Fruit fly (Drosophila melanogaster) whole organism, embryonic: Measurements from ENCODE around the gene Ids.
A peak's percentile ranks its signal among the peaks of the same experiment; 100 is the strongest.

ENCODE experiments used
- Blimp-1 ChIP-seq: fragments of 200-800 bp; sonication (Bioruptor generic); optimal IDR thresholded peaks from 3 replicates; lab custom pipeline; 2018; ENCODE audit warnings: missing biosample characterization, missing genetic modification characterization, mild to moderate bottlenecking, moderate library complexity, missing genetic modification reagents
- CG10979 ChIP-seq: fragments of 200-800 bp; sonication (Bioruptor generic); optimal IDR thresholded peaks from 2 replicates; lab custom pipeline; 2018; ENCODE audit warnings: missing biosample characterization, mild to moderate bottlenecking, missing genetic modification characterization, moderate library complexity
- CG11723 ChIP-seq: fragments of 200-800 bp; sonication (Bioruptor generic); optimal IDR thresholded peaks from 2 replicates; lab custom pipeline; 2017; ENCODE audit warnings: missing biosample characterization, mild to moderate bottlenecking, missing genetic modification characterization
- CG12104 ChIP-seq: fragments of 200-800 bp; sonication (Bioruptor generic); optimal IDR thresholded peaks from 3 replicates; lab custom pipeline; 2016; ENCODE audit warnings: missing biosample characterization, missing genetic modification characterization
- CG14014 ChIP-seq: fragments of 200-800 bp; sonication (Bioruptor generic); IDR thresholded peaks from 2 replicates; pipeline ENCODE4 v1.3.6; 2022; ENCODE audit warnings: missing biosample characterization, missing genetic modification characterization
- CG15479 ChIP-seq: fragments of 200-800 bp; sonication (Bioruptor generic); optimal IDR thresholded peaks from 3 replicates; lab custom pipeline; 2019; ENCODE audit warnings: missing biosample characterization, mild to moderate bottlenecking, missing genetic modification characterization, moderate library complexity
- CG1603 ChIP-seq: fragments of 200-800 bp; sonication (Bioruptor generic); optimal IDR thresholded peaks from 2 replicates; lab custom pipeline; 2019; ENCODE audit warnings: missing biosample characterization, mild to moderate bottlenecking, missing genetic modification characterization, moderate library complexity
- CG17829 ChIP-seq: fragments of 200-800 bp; optimal IDR thresholded peaks from 2 replicates; lab custom pipeline; 2019; ENCODE audit warnings: missing biosample characterization, mild to moderate bottlenecking, missing genetic modification characterization, moderate library complexity
- CG18262 ChIP-seq: fragments of 200-800 bp; optimal IDR thresholded peaks from 3 replicates; lab custom pipeline; 2019; ENCODE audit warnings: missing biosample characterization, mild to moderate bottlenecking, missing genetic modification characterization, moderate library complexity
- CG1832 ChIP-seq: fragments of 200-800 bp; sonication (Bioruptor generic); optimal IDR thresholded peaks from 2 replicates; lab custom pipeline; 2017; ENCODE audit warnings: missing biosample characterization, mild to moderate bottlenecking, missing genetic modification characterization, inconsistent platforms
- CG2712 ChIP-seq: fragments of 200-800 bp; optimal IDR thresholded peaks from 3 replicates; lab custom pipeline; 2019; ENCODE audit warnings: missing biosample characterization, mild to moderate bottlenecking, missing genetic modification characterization, moderate library complexity
- CG31224 ChIP-seq: fragments of 200-800 bp; sonication (Bioruptor generic); IDR thresholded peaks from 2 replicates; pipeline ENCODE4 v1.3.6; 2022; ENCODE audit warnings: missing biosample characterization, missing genetic modification characterization
- CG31441 ChIP-seq: fragments of 200-800 bp; sonication (Bioruptor generic); IDR thresholded peaks from 2 replicates; pipeline ENCODE4 v1.3.6; 2022; ENCODE audit warnings: missing biosample characterization, missing genetic modification characterization
- CG3163 ChIP-seq: fragments of 200-800 bp; sonication (Bioruptor generic); optimal IDR thresholded peaks from 3 replicates; lab custom pipeline; 2016; ENCODE audit warnings: missing biosample characterization, missing genetic modification characterization
- CG4360 ChIP-seq: fragments of 200-800 bp; sonication (Bioruptor generic); IDR thresholded peaks from 2 replicates; pipeline ENCODE4 v1.3.6; 2022; ENCODE audit warnings: missing biosample characterization, missing genetic modification characterization
- CG4424 ChIP-seq: fragments of 200-800 bp; sonication (Bioruptor generic); optimal IDR thresholded peaks from 3 replicates; lab custom pipeline; 2016; ENCODE audit warnings: missing biosample characterization, missing genetic modification characterization
- CG4707 ChIP-seq: fragments of 200-800 bp; sonication (Bioruptor generic); optimal IDR thresholded peaks from 2 replicates; lab custom pipeline; 2018; ENCODE audit warnings: missing biosample characterization, mild to moderate bottlenecking, missing genetic modification characterization, moderate library complexity
- CG6272 ChIP-seq: fragments of 200-800 bp; sonication (Bioruptor generic); IDR thresholded peaks from 2 replicates; pipeline ENCODE4 v1.3.6; 2022; ENCODE audit warnings: missing biosample characterization, missing genetic modification characterization
- CG6689 ChIP-seq: fragments of 200-800 bp; sonication (Bioruptor generic); IDR thresholded peaks from 2 replicates; pipeline ENCODE4 v1.3.6; 2022; ENCODE audit warnings: missing biosample characterization, missing genetic modification characterization
- CG7271 ChIP-seq: fragments of 200-800 bp; sonication (Bioruptor generic); optimal IDR thresholded peaks from 2 replicates; lab custom pipeline; 2018; ENCODE audit warnings: missing biosample characterization, mild to moderate bottlenecking, missing genetic modification characterization, moderate library complexity
- CG8478 ChIP-seq: fragments of >200 bp; optimal IDR thresholded peaks from 2 replicates; lab custom pipeline; 2018
- E2f1 ChIP-seq: fragments of 200-800 bp; sonication (Bioruptor generic); IDR thresholded peaks from 2 replicates; pipeline ENCODE4 v1.3.6; 2022; ENCODE audit warnings: missing biosample characterization, missing genetic modification characterization
- HLH4C ChIP-seq: fragments of 200-800 bp; sonication (Bioruptor generic); IDR thresholded peaks from 3 replicates; pipeline ENCODE4 v1.3.6; 2022; ENCODE audit warnings: missing biosample characterization, missing genetic modification characterization; ENCODE audit not compliant: partially characterized antibody
- Hmr ChIP-seq: fragments of 200-800 bp; sonication (Bioruptor generic); optimal IDR thresholded peaks from 3 replicates; lab custom pipeline; 2017; ENCODE audit warnings: mild to moderate bottlenecking, missing biosample characterization, missing genetic modification reagents, missing genetic modification characterization
- Med ChIP-seq: fragments of 200-800 bp; sonication (Bioruptor generic); peaks from one replicate; lab custom pipeline; 2016; ENCODE audit warnings: missing biosample characterization, missing genetic modification characterization, mild to moderate bottlenecking, inconsistent platforms, moderate library complexity
- PHDP ChIP-seq: fragments of 200-800 bp; sonication (Bioruptor generic); optimal IDR thresholded peaks from 3 replicates; lab custom pipeline; 2018; ENCODE audit warnings: missing biosample characterization, mild to moderate bottlenecking, missing genetic modification characterization, moderate library complexity
- chinmo ChIP-seq: fragments of 200-800 bp; sonication (Bioruptor generic); IDR thresholded peaks from 4 replicates; pipeline ENCODE4 v1.3.6; 2022; ENCODE audit warnings: missing biosample characterization, missing genetic modification characterization; ENCODE audit not compliant: partially characterized antibody
- crol ChIP-seq: fragments of 200-800 bp; sonication (Bioruptor generic); IDR thresholded peaks from 2 replicates; pipeline ENCODE4 v1.3.6; 2022; ENCODE audit warnings: missing biosample characterization, missing genetic modification characterization
- dati ChIP-seq: fragments of 200-800 bp; sonication (Bioruptor generic); IDR thresholded peaks from 2 replicates; pipeline ENCODE4 v1.3.6; 2022; ENCODE audit warnings: missing biosample characterization, missing genetic modification characterization
- dmrt11E ChIP-seq: fragments of 200-800 bp; sonication (Bioruptor generic); optimal IDR thresholded peaks from 3 replicates; lab custom pipeline; 2018; ENCODE audit warnings: missing biosample characterization, mild to moderate bottlenecking, missing genetic modification characterization, moderate library complexity
- eve ChIP-seq, 2 experiments: fragments of >200 bp; optimal IDR thresholded peaks; 2 replicates each; lab custom pipeline; 2017; ENCODE audit warnings: missing biosample characterization in 2 of 2, missing genetic modification characterization in 2 of 2
- gce ChIP-seq: fragments of 200-800 bp; sonication (Bioruptor generic); IDR thresholded peaks from 3 replicates; pipeline ENCODE4 v1.3.6; 2022; ENCODE audit warnings: missing biosample characterization, missing genetic modification characterization
- gem ChIP-seq: fragments of 200-800 bp; sonication (Bioruptor generic); optimal IDR thresholded peaks from 2 replicates; lab custom pipeline; 2019; ENCODE audit warnings: missing biosample characterization, mild to moderate bottlenecking, missing genetic modification characterization, moderate library complexity
- grau ChIP-seq: fragments of 200-800 bp; optimal IDR thresholded peaks from 3 replicates; lab custom pipeline; 2019; ENCODE audit warnings: missing biosample characterization, mild to moderate bottlenecking, missing genetic modification characterization, moderate library complexity
- ham ChIP-seq: fragments of 200-800 bp; sonication (Bioruptor generic); IDR thresholded peaks from 2 replicates; pipeline ENCODE4 v1.3.6; 2022; ENCODE audit warnings: missing biosample characterization, missing genetic modification characterization
- insv ChIP-seq, 2 experiments: fragments of 200-800 bp; sonication (Bioruptor generic); optimal IDR thresholded peaks; 3 replicates each; lab custom pipeline; 2016 to 2018; ENCODE audit warnings: missing biosample characterization in 2 of 2, missing genetic modification characterization in 2 of 2
- kni ChIP-seq: fragments of 200-800 bp; sonication (Bioruptor generic); optimal IDR thresholded peaks from 3 replicates; lab custom pipeline; 2017; ENCODE audit warnings: mild to moderate bottlenecking, missing biosample characterization, missing genetic modification reagents, missing genetic modification characterization
- nau ChIP-seq: fragments of 200-800 bp; sonication (Bioruptor generic); optimal IDR thresholded peaks from 3 replicates; lab custom pipeline; 2017; ENCODE audit warnings: missing biosample characterization, mild to moderate bottlenecking, missing genetic modification characterization, missing genetic modification reagents
- nmo ChIP-seq: fragments of 200-800 bp; sonication (Bioruptor generic); optimal IDR thresholded peaks from 2 replicates; lab custom pipeline; 2018; ENCODE audit warnings: missing biosample characterization, mild to moderate bottlenecking, missing genetic modification characterization, moderate library complexity
- nom ChIP-seq: fragments of 200-800 bp; sonication (Bioruptor generic); optimal IDR thresholded peaks from 2 replicates; lab custom pipeline; 2017; ENCODE audit warnings: missing biosample characterization, missing genetic modification characterization, mild to moderate bottlenecking, moderate library complexity, missing genetic modification reagents
- phol ChIP-seq: fragments of 200-800 bp; sonication (Bioruptor generic); optimal IDR thresholded peaks from 3 replicates; lab custom pipeline; 2018; ENCODE audit warnings: missing biosample characterization, mild to moderate bottlenecking, missing genetic modification characterization, moderate library complexity
- sd ChIP-seq: fragments of 200-800 bp; sonication (Bioruptor generic); optimal IDR thresholded peaks from 3 replicates; lab custom pipeline; 2018; ENCODE audit warnings: missing biosample characterization, mild to moderate bottlenecking, missing genetic modification characterization, moderate library complexity
- sens ChIP-seq: fragments of 200-800 bp; sonication (Bioruptor generic); peaks from one replicate; lab custom pipeline; 2016; ENCODE audit warnings: missing biosample characterization, missing genetic modification characterization
- sna ChIP-seq: fragments of 200-800 bp; sonication (Bioruptor generic); IDR thresholded peaks from 2 replicates; pipeline ENCODE4 v1.3.6; 2022; ENCODE audit warnings: missing biosample characterization, missing genetic modification characterization; ENCODE audit not compliant: partially characterized antibody
- vvl ChIP-seq: fragments of 200-800 bp; sonication (Bioruptor generic); IDR thresholded peaks from 2 replicates; pipeline ENCODE4 v1.3.6; 2022; ENCODE audit warnings: missing biosample characterization, missing genetic modification characterization
- zen ChIP-seq: fragments of 200-800 bp; sonication (Bioruptor generic); optimal IDR thresholded peaks from 3 replicates; lab custom pipeline; 2018; ENCODE audit warnings: missing biosample characterization, mild to moderate bottlenecking, missing genetic modification characterization, moderate library complexity

Gene Ids

DNA sequence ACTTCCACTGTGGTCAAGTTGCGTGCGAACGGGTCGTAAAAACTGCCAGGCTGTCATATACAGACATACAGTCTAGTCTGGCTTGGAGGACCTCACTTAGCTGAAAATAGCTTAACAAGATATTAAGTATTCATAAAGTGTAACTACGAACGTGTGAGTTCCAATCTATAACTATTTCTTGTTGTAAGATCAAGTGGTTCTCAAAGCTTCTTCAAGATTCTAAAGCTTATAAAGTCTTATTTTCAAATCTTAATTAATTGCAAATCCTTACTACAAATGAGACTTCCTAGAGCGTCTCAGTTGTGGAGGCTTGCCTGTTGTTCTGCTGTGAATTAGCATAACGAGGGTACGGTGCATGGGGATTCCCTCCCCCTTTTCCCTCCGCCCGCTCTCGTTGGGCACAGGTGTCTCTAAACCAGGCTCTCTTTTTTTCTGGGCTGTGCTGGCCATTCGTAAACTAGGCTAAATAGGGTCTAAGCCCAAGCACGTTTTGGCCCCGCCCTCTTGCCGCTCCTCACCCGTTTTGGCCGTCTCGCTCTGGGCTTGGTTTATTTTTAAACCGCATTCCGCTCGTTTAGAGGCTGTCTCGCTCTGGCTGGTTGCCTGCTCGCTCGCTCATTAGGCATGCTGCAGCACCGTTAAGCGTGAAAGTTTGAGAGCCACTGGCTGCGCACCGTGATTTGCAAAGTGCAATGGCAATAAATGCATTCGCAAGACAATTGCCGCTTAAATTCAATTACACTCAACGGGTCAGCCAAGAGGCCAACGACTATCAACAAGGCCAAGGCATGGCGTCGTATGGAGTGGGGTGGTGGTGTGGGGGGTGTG lies 39.8 kb upstream of the Ids start (continued):
- TF ChIP-seq CG7271 (no peak), chinmo (GFP tag; lab: Robert Waterston, UW) (peak; percentile 77; the same call in 2 of the 4 replicates), sd (peak; percentile 97), CG4360 (GFP tag; lab: Robert Waterston, UW) (peak; percentile 19; the same call in 1 of the 2 replicates), vvl (GFP tag; lab: Robert Waterston, UW) (0 out of 2 replicates have a peak, but pooled peaks have one; percentile 7), HLH4C (0 out of 3 replicates have a peak, but pooled peaks have one; percentile 29), CG1832 (GFP tag; lab: Kevin White, UChicago) (no peak), Med (GFP tag; lab: Kevin White, UChicago) (peak; percentile 66), dmrt11E (tag; lab: Kevin White, UChicago) (no peak), CG8478 (no peak), sens (peak; percentile 52), kni (GFP tag; lab: Kevin White, UChicago) (peak; percentile 29), crol (GFP tag; lab: Robert Waterston, UW) (peak; percentile 78), grau (tag; lab: Kevin White, UChicago) (peak; percentile 34), CG4707 (no peak), nom (GFP tag; lab: Kevin White, UChicago) (peak; percentile 31)

DNA sequence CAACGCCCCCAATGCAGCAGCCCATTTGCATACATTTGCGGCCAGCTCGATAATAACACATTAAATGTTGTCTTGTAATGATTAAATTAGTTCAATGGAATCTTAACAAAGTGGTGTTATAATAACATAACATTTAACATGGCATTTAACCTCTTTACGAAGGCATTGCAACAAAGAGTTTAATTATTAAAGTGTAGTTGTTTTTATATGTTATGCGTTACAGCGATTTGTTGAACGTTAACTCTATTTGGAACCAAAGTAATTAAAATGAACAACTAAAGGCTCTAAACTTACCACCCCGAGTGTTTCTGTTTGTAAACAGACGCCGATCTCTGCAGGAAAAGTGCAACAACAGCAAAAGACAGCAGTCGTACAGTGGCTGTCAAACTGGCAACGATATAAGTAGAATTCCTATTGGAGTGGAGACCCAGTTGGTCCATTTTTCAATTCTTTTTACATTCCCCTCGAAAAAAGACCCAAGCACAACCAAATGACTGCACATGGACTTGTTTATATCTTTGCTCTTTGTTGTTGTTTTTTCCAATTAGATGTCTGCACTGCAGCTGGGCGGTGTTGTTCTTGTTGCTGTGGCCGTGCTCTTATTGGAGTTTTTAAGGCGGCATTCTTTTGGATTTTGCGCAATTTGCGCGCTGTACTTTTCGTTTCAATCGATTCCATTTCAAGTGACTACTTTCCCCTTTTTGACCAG lies 39.0 kb upstream of the Ids start:
- no peak for TF ChIP-seq dati (GFP tag; lab: Robert Waterston, UW)
- TF ChIP-seq CG31224 (GFP tag; lab: Robert Waterston, UW), result no peak
- TF ChIP-seq gce (GFP tag; lab: Robert Waterston, UW), result no peak
- no peak for TF ChIP-seq CG11723 (GFP tag; lab: Kevin White, UChicago)
- peak; percentile 33 for TF ChIP-seq phol (tag; lab: Kevin White, UChicago)
- peak; percentile 25 for TF ChIP-seq gem (tag; lab: Kevin White, UChicago)
- TF ChIP-seq vvl (GFP tag; lab: Robert Waterston, UW), result no peak
- TF ChIP-seq CG1603, result peak; percentile 16
- no peak for TF ChIP-seq Hmr (GFP tag; lab: Kevin White, UChicago)
- peak; percentile 7 for TF ChIP-seq CG4424 (GFP tag; lab: Kevin White, UChicago)
- 0 out of 2 replicates have a peak, but pooled peaks have one; percentile 18 for TF ChIP-seq CG6689 (GFP tag; lab: Robert Waterston, UW)
- peak; percentile 8; the same call in 1 of the 2 replicates for TF ChIP-seq CG31441 (GFP tag; lab: Robert Waterston, UW)
- TF ChIP-seq insv (GFP tag; optimal IDR thresholded peaks at IDR 0.05; lab: Kevin White, UChicago), result peak; percentile 97 to 99
- TF ChIP-seq sens, result peak; percentile 71
- TF ChIP-seq eve (GFP tag; optimal IDR thresholded peaks at IDR 0.05; lab: Kevin White, UChicago), result no peak
- peak; percentile 48 for TF ChIP-seq CG18262
- peak; percentile 16 for TF ChIP-seq nom (GFP tag; lab: Kevin White, UChicago)
- TF ChIP-seq nau, result no peak
- peak; percentile 30 for TF ChIP-seq CG2712 (tag; lab: Kevin White, UChicago)
- TF ChIP-seq nmo (GFP tag; lab: Kevin White, UChicago), result peak; percentile 38
- no peak for TF ChIP-seq CG17829 (tag; lab: Kevin White, UChicago)
- no peak for TF ChIP-seq CG14014 (GFP tag; lab: Robert Waterston, UW)
- TF ChIP-seq sna (GFP tag; lab: Robert Waterston, UW), result no peak
- TF ChIP-seq CG15479 (GFP tag; lab: Kevin White, UChicago), result peak; percentile 19
- TF ChIP-seq E2f1 (GFP tag; lab: Robert Waterston, UW), result no peak
- no peak for TF ChIP-seq CG6272 (GFP tag; lab: Robert Waterston, UW)
- peak; percentile 36 for TF ChIP-seq CG10979 (tag; lab: Kevin White, UChicago)
- no peak for TF ChIP-seq CG3163 (GFP tag; lab: Kevin White, UChicago)
- TF ChIP-seq zen, result peak; percentile 47
- TF ChIP-seq CG12104 (GFP tag; lab: Kevin White, UChicago), result no peak
- TF ChIP-seq ham (GFP tag; lab: Robert Waterston, UW), result no peak
- peak; percentile 34 for TF ChIP-seq Blimp-1 (GFP tag; lab: Kevin White, UChicago)
- peak; percentile 6 for TF ChIP-seq PHDP
